Worm (Caenorhabditis elegans) whole organism, mixed stage, embryonic: ENCODE results near the gene pes-5.

Experiments used
- ceh-39 ChIP-seq: fragments of 150-350 bp; optimal IDR thresholded peaks from 2 replicates; lab custom pipeline; 2014; ENCODE audit warnings: missing biosample characterization, missing genetic modification characterization
- elt-3 ChIP-seq: fragments of 150-350 bp; optimal IDR thresholded peaks from 2 replicates; lab custom pipeline; 2014; ENCODE audit warnings: missing biosample characterization, missing genetic modification characterization
- mab-5 ChIP-seq: fragments of 150-350 bp; optimal IDR thresholded peaks from 2 replicates; lab custom pipeline; 2014; ENCODE audit warnings: missing biosample characterization, missing genetic modification characterization
- nhr-237 ChIP-seq: fragments of 150-350 bp; optimal IDR thresholded peaks from 2 replicates; lab custom pipeline; 2014; ENCODE audit warnings: missing biosample characterization, missing genetic modification characterization
- nhr-76 ChIP-seq: sonication (generic microtip); optimal IDR thresholded peaks from 2 replicates; lab custom pipeline; 2017; ENCODE audit warnings: missing biosample characterization, missing genetic modification characterization
- unc-62 ChIP-seq: fragments of 150-350 bp; optimal IDR thresholded peaks from 2 replicates; lab custom pipeline; 2014; ENCODE audit warnings: missing biosample characterization, missing genetic modification reagents, missing genetic modification characterization

- TF ChIP-seq elt-3 (no peak), nhr-76 (tag; lab: Kevin White, UChicago) (no peak), ceh-39 (no peak), mab-5 (tag; lab: Kevin White, UChicago) (no peak), nhr-237 (tag; lab: Kevin White, UChicago) (no peak), unc-62 (GFP tag; lab: Kevin White, UChicago) (no peak)
Measured at ce11 chrII:11844072-11844471, 14.3 kb upstream of the pes-5 start.
